Worm (Caenorhabditis elegans) whole organism, early embryonic: ENCODE data around the gene ccf-1.
A peak's percentile ranks its signal among the peaks of the same experiment; 100 is the strongest.

Source experiments
- B0310.2 ChIP-seq: sonication (generic microtip); optimal IDR thresholded peaks from 2 replicates; lab custom pipeline; 2016; ENCODE audit warnings: mild to moderate bottlenecking, missing genetic modification characterization, missing compliant biosample characterization
- F13C5.2 ChIP-seq: sonication (generic microtip); optimal IDR thresholded peaks from 2 replicates; lab custom pipeline; 2017; ENCODE audit warnings: mild to moderate bottlenecking, missing genetic modification characterization, inconsistent platforms, missing compliant biosample characterization
- aly-1 ChIP-seq: sonication (generic microtip); optimal IDR thresholded peaks from 2 replicates; lab custom pipeline; 2016; ENCODE audit warnings: missing genetic modification characterization, missing compliant biosample characterization
- ama-1 ChIP-seq: fragments of 150-350 bp; optimal IDR thresholded peaks from 2 replicates; lab custom pipeline; 2014
- ceh-13 ChIP-seq: fragments of 200-800 bp; sonication (Bioruptor generic); optimal IDR thresholded peaks from 2 replicates; lab custom pipeline; 2018; ENCODE audit warnings: mild to moderate bottlenecking, missing genetic modification characterization, missing compliant biosample characterization
- ceh-36 ChIP-seq: sonication (generic microtip); optimal IDR thresholded peaks from 2 replicates; lab custom pipeline; 2016; ENCODE audit warnings: missing genetic modification characterization, inconsistent platforms, missing compliant biosample characterization
- ets-7 ChIP-seq: sonication (generic microtip); optimal IDR thresholded peaks from 2 replicates; lab custom pipeline; 2016; ENCODE audit warnings: missing genotype, missing genetic modification characterization, missing compliant biosample characterization
- flt-1 ChIP-seq: fragments of 200-800 bp; sonication (Bioruptor generic); IDR thresholded peaks from 2 replicates; pipeline ENCODE4 v1.3.6; 2022; ENCODE audit warnings: missing genetic modification characterization, missing compliant biosample characterization
- hmbx-1 ChIP-seq: sonication (generic microtip); optimal IDR thresholded peaks from 2 replicates; lab custom pipeline; 2016; ENCODE audit warnings: mild to moderate bottlenecking, missing genetic modification characterization, missing compliant biosample characterization
- hmg-4 ChIP-seq: fragments of 200-800 bp; sonication (Bioruptor generic); optimal IDR thresholded peaks from 2 replicates; lab custom pipeline; 2018; ENCODE audit warnings: mild to moderate bottlenecking, missing genetic modification characterization, missing compliant biosample characterization
- hnd-1 ChIP-seq: sonication (generic microtip); optimal IDR thresholded peaks from 2 replicates; lab custom pipeline; 2016; ENCODE audit warnings: missing genetic modification characterization, missing compliant biosample characterization
- pes-1 ChIP-seq: fragments of 200-800 bp; sonication (Bioruptor generic); IDR thresholded peaks from 2 replicates; pipeline ENCODE4 v1.3.6; 2022; ENCODE audit warnings: missing genetic modification reagents, missing genetic modification characterization, missing compliant biosample characterization
- scrt-1 ChIP-seq: fragments of 200-800 bp; sonication (Bioruptor generic); IDR thresholded peaks from 2 replicates; pipeline ENCODE4 v1.3.6; 2022; ENCODE audit warnings: missing genetic modification characterization, missing compliant biosample characterization
- sea-1 ChIP-seq: fragments of 200-800 bp; sonication (Bioruptor generic); conservative IDR thresholded peaks from 2 replicates; pipeline ENCODE4 v1.3.6; 2022; ENCODE audit warnings: missing genetic modification characterization, missing compliant biosample characterization
- tbx-11 ChIP-seq: fragments of 200-800 bp; sonication (Bioruptor generic); IDR thresholded peaks from 2 replicates; pipeline ENCODE4 v1.3.6; 2022; ENCODE audit warnings: missing genetic modification characterization, missing compliant biosample characterization
- tbx-37 ChIP-seq: fragments of 200-800 bp; sonication (Bioruptor generic); conservative IDR thresholded peaks from 2 replicates; pipeline ENCODE4 v1.3.6; 2022; ENCODE audit warnings: missing genetic modification reagents, missing genetic modification characterization, missing compliant biosample characterization
- tra-4 ChIP-seq: sonication (generic microtip); optimal IDR thresholded peaks from 2 replicates; lab custom pipeline; 2017; ENCODE audit warnings: missing genetic modification characterization, missing compliant biosample characterization

Gene ccf-1

ce11 chrIII:11933539-11933938, 13.5 kb upstream of the ccf-1 start, which contains the start of gene dolk-1:
dolk-1 (minus strand) TSS chrIII:11933639.
- no peak for TF ChIP-seq flt-1
- TF ChIP-seq ama-1 (lab: Kevin White, UChicago) = no peak
- no peak for TF ChIP-seq B0310.2 (tag; lab: Kevin White, UChicago)
- no peak for TF ChIP-seq ceh-13 (GFP tag; lab: Kevin White, UChicago)
- TF ChIP-seq ets-7 (tag; lab: Kevin White, UChicago) = no peak
- no peak for TF ChIP-seq tra-4 (tag; lab: Kevin White, UChicago)
- TF ChIP-seq tbx-37 = no peak
- TF ChIP-seq hnd-1 (tag; lab: Kevin White, UChicago) = no peak
- TF ChIP-seq tbx-11 (GFP tag; lab: Robert Waterston, UW) = no peak
- TF ChIP-seq pes-1 (GFP tag; lab: Robert Waterston, UW) = no peak
- TF ChIP-seq sea-1 (GFP tag; lab: Robert Waterston, UW) = no peak
- no peak for TF ChIP-seq hmbx-1
- TF ChIP-seq hmg-4 (GFP tag; lab: Kevin White, UChicago) = no peak

ce11 chrIII:11931960-11932359, 11.9 kb upstream of the ccf-1 start:
- TF ChIP-seq tbx-37 (peak; percentile 18; the same call in 1 of the 2 replicates), tra-4 (tag; lab: Kevin White, UChicago) (no peak), sea-1 (GFP tag; lab: Robert Waterston, UW) (peak; percentile 48; the same call in 1 of the 2 replicates)

ce11 chrIII:11930899-11931298, 10.9 kb upstream of the ccf-1 start:
- TF ChIP-seq tbx-37 (no peak), hmg-4 (GFP tag; lab: Kevin White, UChicago) (no peak), ets-7 (tag; lab: Kevin White, UChicago) (no peak), scrt-1 (GFP tag; lab: Robert Waterston, UW) (no peak), aly-1 (tag; lab: Kevin White, UChicago) (no peak), F13C5.2 (tag; lab: Kevin White, UChicago) (no peak), hnd-1 (tag; lab: Kevin White, UChicago) (no peak)

- TF ChIP-seq tra-4 (tag; lab: Kevin White, UChicago) = no peak
- TF ChIP-seq hmg-4 (GFP tag; lab: Kevin White, UChicago) = no peak
- TF ChIP-seq tbx-11 (GFP tag; lab: Robert Waterston, UW) = no peak
Measured at ce11 chrIII:11923586-11923985, 3.5 kb upstream of the ccf-1 start, which contains the start of gene nft-1. nft-1 (plus strand) TSS chrIII:11923886.

ce11 chrIII:11921658-11922098, 1.6 kb upstream of the ccf-1 start, which contains the start of gene Y56A3A.22:
Y56A3A.22 (plus strand) TSS chrIII:11921692.
- TF ChIP-seq ama-1 (lab: Kevin White, UChicago) (peak; percentile 85), scrt-1 (GFP tag; lab: Robert Waterston, UW) (no peak), hmg-4 (GFP tag; lab: Kevin White, UChicago) (peak; percentile 15), B0310.2 (tag; lab: Kevin White, UChicago) (peak; percentile 33), sea-1 (GFP tag; lab: Robert Waterston, UW) (no peak), hmbx-1 (no peak), ceh-36 (tag; lab: Kevin White, UChicago) (no peak), ceh-13 (GFP tag; lab: Kevin White, UChicago) (no peak), ets-7 (tag; lab: Kevin White, UChicago) (no peak), pes-1 (GFP tag; lab: Robert Waterston, UW) (no peak), aly-1 (tag; lab: Kevin White, UChicago) (no peak), hnd-1 (tag; lab: Kevin White, UChicago) (no peak), tbx-11 (GFP tag; lab: Robert Waterston, UW) (no peak), F13C5.2 (tag; lab: Kevin White, UChicago) (no peak)

ce11 chrIII:11918247-11918769, 1.7 kb downstream of the ccf-1 start, which contains the start of gene znf-593:
znf-593 (minus strand) TSS chrIII:11918719.
- TF ChIP-seq tbx-11 (GFP tag; lab: Robert Waterston, UW) (no peak), ceh-13 (GFP tag; lab: Kevin White, UChicago) (no peak), ets-7 (tag; lab: Kevin White, UChicago) (no peak), hnd-1 (tag; lab: Kevin White, UChicago) (no peak), flt-1 (0 out of 2 replicates have a peak, but pooled peaks have one; percentile 7), scrt-1 (GFP tag; lab: Robert Waterston, UW) (no peak), pes-1 (GFP tag; lab: Robert Waterston, UW) (no peak), hmg-4 (GFP tag; lab: Kevin White, UChicago) (no peak), aly-1 (tag; lab: Kevin White, UChicago) (no peak), B0310.2 (tag; lab: Kevin White, UChicago) (no peak), hmbx-1 (no peak), sea-1 (GFP tag; lab: Robert Waterston, UW) (0 out of 2 replicates have a peak, but pooled peaks have one; percentile 24), tbx-37 (no peak), ceh-36 (tag; lab: Kevin White, UChicago) (no peak), F13C5.2 (tag; lab: Kevin White, UChicago) (no peak), tra-4 (tag; lab: Kevin White, UChicago) (no peak), ama-1 (lab: Kevin White, UChicago) (peak; percentile 81)

- TF ChIP-seq tbx-11 (GFP tag; lab: Robert Waterston, UW) (no peak), ama-1 (lab: Kevin White, UChicago) (no peak), aly-1 (tag; lab: Kevin White, UChicago) (no peak), hnd-1 (tag; lab: Kevin White, UChicago) (no peak), hmbx-1 (no peak), hmg-4 (GFP tag; lab: Kevin White, UChicago) (no peak), flt-1 (no peak), ets-7 (tag; lab: Kevin White, UChicago) (no peak), tbx-37 (no peak), ceh-36 (tag; lab: Kevin White, UChicago) (no peak), B0310.2 (tag; lab: Kevin White, UChicago) (no peak), sea-1 (GFP tag; lab: Robert Waterston, UW) (no peak), tra-4 (tag; lab: Kevin White, UChicago) (no peak), scrt-1 (GFP tag; lab: Robert Waterston, UW) (no peak), pes-1 (GFP tag; lab: Robert Waterston, UW) (no peak), F13C5.2 (tag; lab: Kevin White, UChicago) (no peak), ceh-13 (GFP tag; lab: Kevin White, UChicago) (no peak)
Measured at ce11 chrIII:11917525-11917924, 2.5 kb downstream of the ccf-1 start.
